Worm (Caenorhabditis elegans): ENCODE results near the gene gst-37.

gst-37 gene

ce11 chrV:1874827-1875226 lies 46.6 kb upstream of the gst-37 start:
- TF ChIP-seq nhr-237 (tag; optimal IDR thresholded peaks at IDR 0.05) (no peak), nhr-11 (tag; optimal IDR thresholded peaks at IDR 0.05) (no peak), pqm-1 (tag; optimal IDR thresholded peaks at IDR 0.05) (no peak)

- TF ChIP-seq unc-39 (tag; optimal IDR thresholded peaks at IDR 0.05): no peak
- TF ChIP-seq lsy-12 (tag; optimal IDR thresholded peaks at IDR 0.05): peak; percentile 84
- TF ChIP-seq skn-1 (tag; optimal IDR thresholded peaks at IDR 0.05): no peak
- TF ChIP-seq ztf-4 (tag; optimal IDR thresholded peaks at IDR 0.05): peak; percentile 74
- peak; percentile 0 for TF ChIP-seq lin-15B (tag; optimal IDR thresholded peaks at IDR 0.05)
- TF ChIP-seq ama-1 (optimal IDR thresholded peaks at IDR 0.05): peak; percentile 75
- TF ChIP-seq pha-4 (tag; optimal IDR thresholded peaks at IDR 0.05): peak; percentile 10
- TF ChIP-seq nhr-76 (tag; optimal IDR thresholded peaks at IDR 0.05): no peak
- peak; percentile 33 for TF ChIP-seq elt-2 (tag; optimal IDR thresholded peaks at IDR 0.05)
- TF ChIP-seq snpc-4 (tag; optimal IDR thresholded peaks at IDR 0.05): no peak
These were observed 45.9 kb upstream of the gst-37 start for ce11 chrV:1875497-1875988.

ce11 chrV:1878030-1878429 lies 43.4 kb upstream of the gst-37 start:
- TF ChIP-seq ceh-28 (tag; optimal IDR thresholded peaks at IDR 0.05) (no peak), nhr-76 (tag; optimal IDR thresholded peaks at IDR 0.05) (no peak), hmg-11 (tag; optimal IDR thresholded peaks at IDR 0.05) (no peak), R02D3.7 (tag; optimal IDR thresholded peaks at IDR 0.05) (no peak), tbx-2 (tag; optimal IDR thresholded peaks at IDR 0.05) (no peak), zag-1 (tag; optimal IDR thresholded peaks at IDR 0.05) (no peak), egl-27 (tag; optimal IDR thresholded peaks at IDR 0.05) (no peak), lin-39 (tag; optimal IDR thresholded peaks at IDR 0.05) (no peak), nhr-25 (tag; optimal IDR thresholded peaks at IDR 0.05) (no peak), snpc-4 (tag; optimal IDR thresholded peaks at IDR 0.05) (no peak)

ce11 chrV:1883131-1883530 lies 38.3 kb upstream of the gst-37 start:
- TF ChIP-seq ztf-11 (tag; optimal IDR thresholded peaks at IDR 0.05): no peak
- no peak for TF ChIP-seq ceh-16 (tag; optimal IDR thresholded peaks at IDR 0.05)
- TF ChIP-seq sea-2 (GFP tag; optimal IDR thresholded peaks at IDR 0.05): no peak
- TF ChIP-seq ceh-82 (tag; optimal IDR thresholded peaks at IDR 0.05): no peak
- peak; percentile 61 for TF ChIP-seq pha-4 (tag; optimal IDR thresholded peaks at IDR 0.05)
- no peak for TF ChIP-seq nhr-11 (tag; optimal IDR thresholded peaks at IDR 0.05)
- TF ChIP-seq nhr-28 (tag; optimal IDR thresholded peaks at IDR 0.05): no peak
- TF ChIP-seq ama-1 (optimal IDR thresholded peaks at IDR 0.05): no peak
- peak; percentile 51 for TF ChIP-seq pqm-1 (tag; optimal IDR thresholded peaks at IDR 0.05)
- no peak for TF ChIP-seq nfya-1 (tag; optimal IDR thresholded peaks at IDR 0.05; ENCODE audit: insufficient read depth)
- peak; percentile 78 for TF ChIP-seq elt-2 (tag; optimal IDR thresholded peaks at IDR 0.05)
- no peak for TF ChIP-seq elt-3 (tag; optimal IDR thresholded peaks at IDR 0.05)

ce11 chrV:1886997-1887396 lies 34.4 kb upstream of the gst-37 start:
- no peak for TF ChIP-seq nhr-237 (tag; optimal IDR thresholded peaks at IDR 0.05)
- no peak for TF ChIP-seq egl-27 (tag; optimal IDR thresholded peaks at IDR 0.05)
- no peak for TF ChIP-seq ceh-82 (tag; optimal IDR thresholded peaks at IDR 0.05)
- no peak for TF ChIP-seq nhr-11 (tag; optimal IDR thresholded peaks at IDR 0.05)
- TF ChIP-seq sea-2 (GFP tag; optimal IDR thresholded peaks at IDR 0.05): no peak
- TF ChIP-seq nfya-1 (tag; optimal IDR thresholded peaks at IDR 0.05; ENCODE audit: insufficient read depth): peak; percentile 7
- TF ChIP-seq pha-4 (tag; optimal IDR thresholded peaks at IDR 0.05): no peak
- no peak for TF ChIP-seq mml-1 (tag; optimal IDR thresholded peaks at IDR 0.05)
- TF ChIP-seq ztf-4 (tag; optimal IDR thresholded peaks at IDR 0.05): no peak
- peak; percentile 39 for TF ChIP-seq lin-39 (tag; optimal IDR thresholded peaks at IDR 0.05)
- TF ChIP-seq jun-1 (tag; optimal IDR thresholded peaks at IDR 0.05): no peak
- TF ChIP-seq ceh-16 (tag; optimal IDR thresholded peaks at IDR 0.05): no peak
- TF ChIP-seq snpc-4 (tag; optimal IDR thresholded peaks at IDR 0.05): no peak
- no peak for TF ChIP-seq elt-1 (tag; optimal IDR thresholded peaks at IDR 0.05)
- TF ChIP-seq hmg-11 (tag; optimal IDR thresholded peaks at IDR 0.05): peak; percentile 16
- TF ChIP-seq nhr-77 (tag; optimal IDR thresholded peaks at IDR 0.05): no peak
- TF ChIP-seq nhr-12 (tag; optimal IDR thresholded peaks at IDR 0.05): no peak
- TF ChIP-seq nhr-67 (tag; optimal IDR thresholded peaks at IDR 0.05): no peak
- no peak for TF ChIP-seq tbx-2 (tag; optimal IDR thresholded peaks at IDR 0.05)
- no peak for TF ChIP-seq nhr-25 (tag; optimal IDR thresholded peaks at IDR 0.05)
- no peak for TF ChIP-seq elt-2 (tag; optimal IDR thresholded peaks at IDR 0.05)
- no peak for TF ChIP-seq ZK546.5 (tag; optimal IDR thresholded peaks at IDR 0.05)
- TF ChIP-seq unc-39 (tag; optimal IDR thresholded peaks at IDR 0.05): no peak
